Worm (Caenorhabditis elegans) whole organism, young adult: ENCODE data around the gene T22D1.1.

Source experiments
- B0019.2 ChIP-seq: fragments of 200-800 bp; sonication (Bioruptor generic); conservative IDR thresholded peaks from 2 replicates; pipeline ENCODE4 v1.3.6; 2022; ENCODE audit warnings: missing genetic modification reagents, missing genetic modification characterization, missing compliant biosample characterization
- B0261.1 ChIP-seq: sonication (generic microtip); optimal IDR thresholded peaks from 2 replicates; lab custom pipeline; 2016; ENCODE audit warnings: mild to moderate bottlenecking, missing genetic modification characterization, moderate library complexity, missing compliant biosample characterization
- B0336.3 ChIP-seq: fragments of 200-800 bp; sonication (Bioruptor generic); IDR thresholded peaks from 2 replicates; pipeline ENCODE4 v1.3.6; 2022; ENCODE audit warnings: missing genetic modification characterization, missing compliant biosample characterization
- F22D6.2 ChIP-seq: sonication (generic microtip); optimal IDR thresholded peaks from 2 replicates; lab custom pipeline; 2016; ENCODE audit warnings: mild to moderate bottlenecking, missing genetic modification characterization, missing compliant biosample characterization
- K12H6.12 ChIP-seq: fragments of 200-800 bp; sonication (Bioruptor generic); optimal IDR thresholded peaks from 2 replicates; lab custom pipeline; 2018; ENCODE audit warnings: mild to moderate bottlenecking, missing genetic modification characterization, missing compliant biosample characterization
- Y53G8AR.9 ChIP-seq: fragments of 200-800 bp; sonication (Bioruptor generic); conservative IDR thresholded peaks from 2 replicates; pipeline ENCODE4 v1.3.6; 2022; ENCODE audit warnings: missing genetic modification reagents, missing genetic modification characterization, missing compliant biosample characterization
- Y56A3A.18 ChIP-seq: fragments of 200-800 bp; sonication (Bioruptor generic); IDR thresholded peaks from 2 replicates; pipeline ENCODE4 v1.3.6; 2022; ENCODE audit warnings: missing genetic modification reagents, missing genetic modification characterization, missing compliant biosample characterization
- akir-1 ChIP-seq: fragments of 200-800 bp; sonication (Bioruptor generic); optimal IDR thresholded peaks from 2 replicates; lab custom pipeline; 2018; ENCODE audit warnings: mild to moderate bottlenecking, missing genetic modification characterization, moderate library complexity, missing compliant biosample characterization
- aptf-3 ChIP-seq: fragments of 200-800 bp; sonication (Bioruptor generic); IDR thresholded peaks from 2 replicates; pipeline ENCODE4 v1.3.6; 2022; ENCODE audit warnings: missing genetic modification characterization, missing compliant biosample characterization
- athp-1 ChIP-seq: sonication (generic microtip); optimal IDR thresholded peaks from 2 replicates; lab custom pipeline; 2017; ENCODE audit warnings: mild to moderate bottlenecking, missing genetic modification characterization, missing compliant biosample characterization
- ceh-100 ChIP-seq: fragments of 200-800 bp; sonication (Bioruptor generic); IDR thresholded peaks from 2 replicates; pipeline ENCODE4 v1.3.6; 2022; ENCODE audit warnings: missing genetic modification reagents, missing genetic modification characterization, missing compliant biosample characterization
- ceh-27 ChIP-seq: fragments of 200-800 bp; sonication (Bioruptor generic); optimal IDR thresholded peaks from 2 replicates; lab custom pipeline; 2018; ENCODE audit warnings: mild to moderate bottlenecking, missing genetic modification characterization, moderate library complexity, missing compliant biosample characterization
- egl-44 ChIP-seq: fragments of 200-800 bp; sonication (Bioruptor generic); IDR thresholded peaks from 2 replicates; pipeline ENCODE4 v1.3.6; 2022; ENCODE audit warnings: missing genetic modification reagents, missing genetic modification characterization, missing compliant biosample characterization
- him-1 ChIP-seq: sonication (generic microtip); optimal IDR thresholded peaks from 2 replicates; lab custom pipeline; 2016; ENCODE audit warnings: missing genotype, missing genetic modification reagents, missing genetic modification characterization, missing compliant biosample characterization
- hmg-1.2 ChIP-seq: fragments of 200-800 bp; sonication (Bioruptor generic); IDR thresholded peaks from 2 replicates; pipeline ENCODE4 v1.3.6; 2022; ENCODE audit warnings: missing genetic modification reagents, missing genetic modification characterization, missing compliant biosample characterization
- lir-1 ChIP-seq: fragments of 200-800 bp; sonication (Bioruptor generic); conservative IDR thresholded peaks from 2 replicates; pipeline ENCODE4 v1.3.6; 2022; ENCODE audit warnings: missing genetic modification reagents, missing genetic modification characterization, missing compliant biosample characterization
- lsy-27 ChIP-seq: sonication (generic microtip); optimal IDR thresholded peaks from 2 replicates; lab custom pipeline; 2017; ENCODE audit warnings: missing genetic modification characterization, mild to moderate bottlenecking, missing compliant biosample characterization, antibody characterized with exemption, missing genotype, borderline replicate concordance; ENCODE audit not compliant: insufficient read depth
- madf-8 ChIP-seq: fragments of 200-800 bp; sonication (Bioruptor generic); conservative IDR thresholded peaks from 2 replicates; pipeline ENCODE4 v1.3.6; 2022; ENCODE audit warnings: missing genetic modification reagents, missing genetic modification characterization, missing compliant biosample characterization
- mes-4 ChIP-seq: sonication (generic microtip); optimal IDR thresholded peaks from 2 replicates; lab custom pipeline; 2016; ENCODE audit warnings: missing genotype, missing genetic modification characterization, missing compliant biosample characterization
- nhr-120 ChIP-seq: fragments of 200-800 bp; sonication (Bioruptor generic); IDR thresholded peaks from 2 replicates; pipeline ENCODE4 v1.3.6; 2022; ENCODE audit warnings: missing genetic modification characterization, missing compliant biosample characterization
- nhr-179 ChIP-seq: sonication (generic microtip); optimal IDR thresholded peaks from 2 replicates; lab custom pipeline; 2016; ENCODE audit warnings: mild to moderate bottlenecking, missing genetic modification characterization, missing compliant biosample characterization
- pha-4 ChIP-seq: fragments of 150-350 bp; sonication (generic microtip); optimal IDR thresholded peaks from 2 replicates; lab custom pipeline; 2014; ENCODE audit warnings: missing biosample characterization, missing genetic modification reagents, missing genetic modification characterization
- repo-1 ChIP-seq: sonication (generic microtip); optimal IDR thresholded peaks from 2 replicates; lab custom pipeline; 2017; ENCODE audit warnings: mild to moderate bottlenecking, missing genetic modification characterization, missing compliant biosample characterization
- sdz-38 ChIP-seq: sonication (generic microtip); optimal IDR thresholded peaks from 2 replicates; lab custom pipeline; 2016; ENCODE audit warnings: missing genotype, missing genetic modification characterization, missing compliant biosample characterization
- snpc-1.1 ChIP-seq: sonication (generic microtip); optimal IDR thresholded peaks from 2 replicates; lab custom pipeline; 2017; ENCODE audit warnings: missing genetic modification characterization, mild to moderate bottlenecking, missing compliant biosample characterization, antibody characterized with exemption, moderate library complexity, missing genotype, missing genetic modification reagents; ENCODE audit not compliant: insufficient read depth
- tlf-1 ChIP-seq: fragments of 200-800 bp; sonication (Bioruptor generic); optimal IDR thresholded peaks from 2 replicates; lab custom pipeline; 2018; ENCODE audit warnings: mild to moderate bottlenecking, missing genetic modification characterization, missing compliant biosample characterization
- zfh-2 ChIP-seq: fragments of 200-800 bp; sonication (Bioruptor generic); conservative IDR thresholded peaks from 2 replicates; pipeline ENCODE4 v1.3.6; 2022; ENCODE audit warnings: missing genetic modification reagents, missing genetic modification characterization, missing compliant biosample characterization
- ztf-25 ChIP-seq: fragments of 200-800 bp; sonication (Bioruptor generic); IDR thresholded peaks from 2 replicates; pipeline ENCODE4 v1.3.6; 2022; ENCODE audit warnings: missing genetic modification reagents, missing genetic modification characterization, missing compliant biosample characterization

The T22D1.1 gene

ce11 chrIV:6925520-6925919 lies 2.4 kb downstream of the T22D1.1 start:
- TF ChIP-seq pha-4 (tag; lab: Kevin White, UChicago) (no peak), nhr-120 (GFP tag; lab: Robert Waterston, UW) (no peak)

- TF ChIP-seq ceh-27 (GFP tag; lab: Kevin White, UChicago) (no peak), him-1 (tag; lab: Kevin White, UChicago) (no peak), ztf-25 (GFP tag; lab: Robert Waterston, UW) (no peak), madf-8 (GFP tag; lab: Robert Waterston, UW) (no peak), B0019.2 (GFP tag; lab: Robert Waterston, UW) (no peak), sdz-38 (tag; lab: Kevin White, UChicago) (no peak), B0336.3 (GFP tag; lab: Robert Waterston, UW) (no peak)
Observed at ce11 chrIV:6928417-6928816, 5.2 kb downstream of the T22D1.1 start, which contains the start of gene cest-6. Gene cest-6, minus strand, starts transcription at chrIV:6928517.

ce11 chrIV:6937548-6937947 lies 14.4 kb downstream of the T22D1.1 start, which contains the start of gene npr-12:
Gene npr-12, minus strand, starts transcription at chrIV:6937648.
- TF ChIP-seq F22D6.2 (tag; lab: Kevin White, UChicago) (no peak), ztf-25 (GFP tag; lab: Robert Waterston, UW) (no peak), snpc-1.1 (tag; lab: Kevin White, UChicago) (no peak), athp-1 (tag; lab: Kevin White, UChicago) (no peak), lsy-27 (tag; lab: Kevin White, UChicago) (no peak), mes-4 (tag; lab: Kevin White, UChicago) (no peak), ceh-100 (GFP tag; lab: Robert Waterston, UW) (no peak), tlf-1 (GFP tag; lab: Kevin White, UChicago) (no peak), repo-1 (no peak), Y56A3A.18 (GFP tag; lab: Robert Waterston, UW) (no peak), Y53G8AR.9 (GFP tag; lab: Robert Waterston, UW) (no peak)

ce11 chrIV:6941101-6941500 lies 17.9 kb downstream of the T22D1.1 start:
- TF ChIP-seq lir-1 (GFP tag; lab: Robert Waterston, UW) = no peak
- TF ChIP-seq akir-1 (GFP tag; lab: Kevin White, UChicago) = no peak
- TF ChIP-seq nhr-179 (tag; lab: Kevin White, UChicago) = no peak
- TF ChIP-seq zfh-2 (GFP tag; lab: Robert Waterston, UW) = no peak
- no peak for TF ChIP-seq aptf-3 (GFP tag; lab: Robert Waterston, UW)
- TF ChIP-seq F22D6.2 (tag; lab: Kevin White, UChicago) = no peak

ce11 chrIV:6946832-6947231 lies 23.7 kb downstream of the T22D1.1 start:
- TF ChIP-seq K12H6.12 (tag; lab: Kevin White, UChicago) (no peak), B0261.1 (tag; lab: Kevin White, UChicago) (no peak), madf-8 (GFP tag; lab: Robert Waterston, UW) (no peak), egl-44 (GFP tag; lab: Robert Waterston, UW) (no peak)
- TF ChIP-seq, all 124 proteins: peak for 0

ce11 chrIV:6951259-6951658 lies 28.1 kb downstream of the T22D1.1 start:
- TF ChIP-seq hmg-1.2 (GFP tag; lab: Robert Waterston, UW) = no peak
